Worm (Caenorhabditis elegans): ENCODE data around the gene ccm-2.

- TF ChIP-seq fkh-2 (tag; optimal IDR thresholded peaks at IDR 0.05) (no peak), elt-3 (tag; optimal IDR thresholded peaks at IDR 0.05) (no peak), zag-1 (tag; optimal IDR thresholded peaks at IDR 0.05) (no peak), nhr-25 (tag; optimal IDR thresholded peaks at IDR 0.05) (no peak), unc-39 (tag; optimal IDR thresholded peaks at IDR 0.05) (no peak), aly-2 (tag; optimal IDR thresholded peaks at IDR 0.05) (no peak), unc-62 (GFP tag; optimal IDR thresholded peaks at IDR 0.05) (no peak), fkh-10 (GFP tag; optimal IDR thresholded peaks at IDR 0.05) (no peak), nhr-237 (tag; optimal IDR thresholded peaks at IDR 0.05) (no peak), R02D3.7 (tag; optimal IDR thresholded peaks at IDR 0.05) (no peak), mdl-1 (tag; optimal IDR thresholded peaks at IDR 0.05) (no peak)
Observed at ce11 chrIV:1896145-1896544, 61.7 kb downstream of the ccm-2 start.
